Fruit fly (Drosophila melanogaster): ENCODE data around the gene CG13060.

CG13060 gene

DNA sequence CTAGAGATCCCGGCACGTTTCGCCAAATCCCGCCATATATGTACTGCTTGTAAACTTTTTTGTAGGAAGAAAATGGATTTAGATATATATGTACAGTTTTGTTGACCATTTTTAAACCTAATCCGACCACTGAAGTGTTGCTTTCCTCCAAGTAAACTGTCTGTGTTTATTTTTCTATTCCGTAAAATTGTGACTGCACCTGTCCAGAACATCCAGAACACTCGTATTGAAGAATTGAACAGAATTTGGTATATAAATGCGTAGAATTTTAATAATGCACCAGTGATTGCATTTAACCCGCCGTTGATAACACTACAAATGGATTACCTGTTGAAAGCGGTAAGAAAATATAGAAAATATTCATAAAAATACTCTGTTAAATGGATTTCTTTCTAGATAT, 15.7 kb upstream of the CG13060 start, which contains the start of gene CG43249:
CG43249 (plus strand) TSS at position 301 of the 400 bp plus-strand sequence.
- TF ChIP-seq Jra (GFP tag; optimal IDR thresholded peaks at IDR 0.05) (no peak), woc (GFP tag; optimal IDR thresholded peaks at IDR 0.05) (no peak)

DNA sequence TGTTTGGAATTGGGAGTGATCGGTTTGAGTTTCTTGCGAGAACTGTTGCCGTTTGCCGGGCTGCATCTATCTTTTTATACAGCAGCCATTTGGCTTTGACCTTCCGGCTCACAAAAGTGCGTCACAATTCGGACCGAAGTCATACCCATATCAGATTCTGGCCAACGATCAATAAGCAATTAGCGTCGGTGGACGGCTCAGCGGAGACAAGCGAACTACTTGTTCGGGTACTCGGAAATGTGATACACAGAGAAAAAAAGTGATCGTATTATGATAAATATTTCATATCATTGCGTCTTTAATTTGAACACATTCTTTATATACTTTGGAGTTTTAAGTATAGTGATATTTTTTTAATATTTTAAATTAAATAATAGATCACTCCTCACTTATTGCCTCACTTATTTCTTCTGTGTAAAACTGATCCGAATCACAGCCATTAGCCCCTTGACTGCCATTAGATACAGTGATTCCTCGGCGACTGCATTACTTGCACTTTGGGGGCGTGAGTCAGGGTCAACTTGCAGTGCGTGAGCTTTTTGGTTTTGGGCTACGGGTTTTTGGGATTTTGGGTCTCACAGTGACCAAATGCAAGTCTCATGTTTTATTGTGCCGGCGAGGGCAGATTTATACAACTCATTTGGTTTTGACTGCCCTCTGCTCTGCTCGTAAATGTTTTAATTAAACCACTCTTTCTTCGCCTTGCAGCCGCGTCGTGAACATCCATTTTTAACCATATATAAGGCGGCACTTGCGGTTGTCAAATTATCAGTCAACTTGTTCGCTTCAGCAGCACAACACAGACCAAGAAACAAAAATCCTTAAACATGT, 13.6 kb upstream of the CG13060 start, which contains the start of the genes CG13043 and CG13063:
CG13043 (minus strand) TSS at position 51 of the 831 bp plus-strand sequence.
CG13063 (plus strand) TSS at position 781 of the 831 bp plus-strand sequence.
- TF ChIP-seq OdsH (GFP tag; optimal IDR thresholded peaks at IDR 0.05) = no peak

DNA sequence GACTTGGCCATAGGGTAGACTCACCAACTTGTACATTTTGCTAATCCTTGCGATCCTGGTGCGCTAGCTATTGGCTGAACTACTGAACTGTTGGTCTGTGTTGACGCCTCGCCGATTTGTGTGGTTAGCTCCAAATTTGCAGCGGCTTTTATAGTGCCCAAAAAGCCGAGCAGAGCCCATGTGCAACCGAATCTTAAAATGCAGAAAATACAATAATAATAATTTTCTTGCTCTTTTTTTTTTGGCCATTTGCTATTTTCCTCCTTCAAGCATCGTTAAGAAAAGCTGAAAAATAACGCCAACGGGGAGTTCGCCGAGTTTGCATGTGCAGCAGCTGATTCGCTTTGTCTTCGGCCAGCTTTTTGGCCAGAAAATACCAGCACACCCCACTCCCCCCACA, 11.3 kb upstream of the CG13060 start, which contains the start of gene CG13042:
CG13042 (minus strand) TSS at position 101 of the 400 bp plus-strand sequence.
- no peak for TF ChIP-seq Sp1 (GFP tag; optimal IDR thresholded peaks at IDR 0.05)
- TF ChIP-seq usp (GFP tag; optimal IDR thresholded peaks at IDR 0.05) = no peak
- no peak for TF ChIP-seq rgr (GFP tag; optimal IDR thresholded peaks at IDR 0.05)
- TF ChIP-seq br (GFP tag; optimal IDR thresholded peaks at IDR 0.05) = no peak
- TF ChIP-seq fru (GFP tag; optimal IDR thresholded peaks at IDR 0.05) = no peak
- no peak for TF ChIP-seq woc (GFP tag; optimal IDR thresholded peaks at IDR 0.05)
- TF ChIP-seq brk (GFP tag; optimal IDR thresholded peaks at IDR 0.05) = no peak
- no peak for TF ChIP-seq CG32264 (GFP tag; optimal IDR thresholded peaks at IDR 0.05)
- no peak for TF ChIP-seq pan (optimal IDR thresholded peaks at IDR 0.05)
- TF ChIP-seq dsf (GFP tag; optimal IDR thresholded peaks at IDR 0.05; ENCODE audit: borderline replicate concordance) = no peak
- TF ChIP-seq Hr83 (GFP tag; optimal IDR thresholded peaks at IDR 0.05; ENCODE audit: poor library complexity, severe bottlenecking) = no peak
- TF ChIP-seq Hr78 (GFP tag; optimal IDR thresholded peaks at IDR 0.05) = no peak
- TF ChIP-seq Myc (optimal IDR thresholded peaks at IDR 0.05) = no peak
- TF ChIP-seq psq (GFP tag; optimal IDR thresholded peaks at IDR 0.05) = no peak
- TF ChIP-seq ey (GFP tag; optimal IDR thresholded peaks at IDR 0.05) = no peak
- no peak for TF ChIP-seq sv (GFP tag; optimal IDR thresholded peaks at IDR 0.05)
- no peak for TF ChIP-seq GATAd (GFP tag; optimal IDR thresholded peaks at IDR 0.05)
- TF ChIP-seq foxo (GFP tag; optimal IDR thresholded peaks at IDR 0.05) = no peak

DNA sequence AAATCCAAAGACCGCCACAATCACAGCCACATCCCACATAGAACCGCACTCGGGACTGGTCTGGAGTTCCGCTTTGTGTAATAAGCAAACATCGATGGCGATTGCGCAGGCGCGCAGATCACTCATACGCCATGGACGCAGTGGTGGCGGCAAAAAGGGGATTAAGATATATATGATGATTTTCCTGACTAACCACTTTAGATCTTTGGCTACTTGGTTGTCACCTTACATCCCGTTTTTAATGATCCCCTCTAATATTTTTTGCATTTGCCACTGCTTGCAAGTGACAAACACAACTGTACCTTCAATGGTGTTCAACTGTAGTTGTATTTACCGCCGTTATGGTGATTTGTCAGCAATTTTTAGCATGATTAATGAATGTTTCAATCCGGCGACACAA, 9.7 kb upstream of the CG13060 start:
- peak in 1 of 2 experiments; percentile 55 for TF ChIP-seq foxo (GFP tag; optimal IDR thresholded peaks at IDR 0.05)
- TF ChIP-seq Dif (GFP tag; optimal IDR thresholded peaks at IDR 0.05; ENCODE audit: partially characterized antibody) = no peak
- TF ChIP-seq sv (GFP tag; optimal IDR thresholded peaks at IDR 0.05) = no peak
- peak; percentile 17 for TF ChIP-seq br (GFP tag; optimal IDR thresholded peaks at IDR 0.05)
- peak; percentile 32 for TF ChIP-seq ey (GFP tag; optimal IDR thresholded peaks at IDR 0.05)
- no peak for TF ChIP-seq Myc (optimal IDR thresholded peaks at IDR 0.05)
- no peak for TF ChIP-seq dsf (GFP tag; optimal IDR thresholded peaks at IDR 0.05; ENCODE audit: borderline replicate concordance)
- no peak for TF ChIP-seq h (GFP tag; optimal IDR thresholded peaks at IDR 0.05)
- TF ChIP-seq Rel (GFP tag; optimal IDR thresholded peaks at IDR 0.05) = no peak
- no peak for TF ChIP-seq Rel (tag; optimal IDR thresholded peaks at IDR 0.05)

DNA sequence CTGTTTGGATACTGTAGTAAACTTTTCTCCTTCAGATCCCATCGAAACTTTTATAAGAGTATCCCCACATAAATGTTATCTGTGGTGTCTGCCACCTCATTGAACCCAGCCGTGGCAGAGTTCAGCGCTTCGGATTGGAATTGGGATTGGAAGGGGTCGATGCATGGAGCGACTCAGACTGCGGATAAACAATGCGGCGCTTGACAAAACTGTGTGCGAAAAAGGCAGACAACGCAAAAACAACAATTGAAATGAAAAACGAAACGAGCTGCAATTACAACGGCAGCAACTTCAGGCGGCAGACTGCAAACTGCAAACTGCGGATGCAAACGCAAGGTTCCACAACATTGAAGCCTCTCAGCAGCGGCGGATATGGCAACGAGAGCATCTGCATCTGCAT, 5.7 kb upstream of the CG13060 start, which contains the start of gene CG13062:
CG13062 (plus strand) TSS at position 301 of the 400 bp plus-strand sequence.
- TF ChIP-seq fru (GFP tag; optimal IDR thresholded peaks at IDR 0.05) (no peak), usp (GFP tag; optimal IDR thresholded peaks at IDR 0.05) (no peak), ey (GFP tag; optimal IDR thresholded peaks at IDR 0.05) (no peak), dsf (GFP tag; optimal IDR thresholded peaks at IDR 0.05; ENCODE audit: borderline replicate concordance) (no peak), dmrt93B (GFP tag; optimal IDR thresholded peaks at IDR 0.05) (no peak), Jra (GFP tag; optimal IDR thresholded peaks at IDR 0.05) (no peak), Hnf4 (GFP tag; optimal IDR thresholded peaks at IDR 0.05) (no peak), br (GFP tag; optimal IDR thresholded peaks at IDR 0.05) (no peak), dl (GFP tag; optimal IDR thresholded peaks at IDR 0.05; ENCODE audit: insufficient read depth in 1 of 2, partially characterized antibody in 2 of 2) (no peak), tai (GFP tag; optimal IDR thresholded peaks at IDR 0.05) (no peak), rgr (GFP tag; optimal IDR thresholded peaks at IDR 0.05) (no peak), Rel (GFP tag; optimal IDR thresholded peaks at IDR 0.05) (no peak), Rel (tag; optimal IDR thresholded peaks at IDR 0.05) (no peak), lola (GFP tag; optimal IDR thresholded peaks at IDR 0.05) (no peak), sage (GFP tag; optimal IDR thresholded peaks at IDR 0.05) (no peak)

Data from whole organism, wandering third instar larva.